Worm (Caenorhabditis elegans): ENCODE data around the gene F54D8.10.

- TF ChIP-seq T22C8.4 (GFP tag; IDR thresholded peaks at IDR 0.05), result no peak
- no peak for TF ChIP-seq flt-1 (GFP tag; IDR thresholded peaks at IDR 0.05)
- no peak for TF ChIP-seq med-1 (GFP tag; optimal IDR thresholded peaks at IDR 0.05; ENCODE audit: insufficient read depth)
Measured at ce11 chrIII:5126988-5127387, 32.4 kb downstream of the F54D8.10 start.

Measured in whole organism, midembryonic.